Fruit fly (Drosophila melanogaster): Measurements from ENCODE around the gene mRpL39.

- TF ChIP-seq CG8478 (optimal IDR thresholded peaks at IDR 0.05) (no peak), usp (GFP tag; optimal IDR thresholded peaks at IDR 0.05) (no peak), psq (optimal IDR thresholded peaks at IDR 0.05) (no peak), EcR (GFP tag; optimal IDR thresholded peaks at IDR 0.05) (peak in 1 of 2 experiments; percentile 82)
Observed at dm6 chr3L:14978496-14978894, 21.0 kb downstream of the mRpL39 start.
